Fruit fly (Drosophila melanogaster): ENCODE data around the gene CG7304.

- no peak for TF ChIP-seq EcR (GFP tag; optimal IDR thresholded peaks at IDR 0.05)
- TF ChIP-seq CG8159 (tag; optimal IDR thresholded peaks at IDR 0.05), result no peak
- no peak for TF ChIP-seq CG9948 (tag; optimal IDR thresholded peaks at IDR 0.05)
- TF ChIP-seq CG32121 (GFP tag; IDR thresholded peaks at IDR 0.05), result no peak
- no peak for TF ChIP-seq Pif1A (GFP tag; optimal IDR thresholded peaks at IDR 0.05)
- no peak for TF ChIP-seq rn (GFP tag; IDR thresholded peaks at IDR 0.05)
- TF ChIP-seq Pif1B (GFP tag; optimal IDR thresholded peaks at IDR 0.05), result no peak
- no peak for TF ChIP-seq Ets98B (GFP tag; IDR thresholded peaks at IDR 0.05)
- TF ChIP-seq CG4496 (GFP tag; IDR thresholded peaks at IDR 0.05), result no peak
- no peak for TF ChIP-seq CG17806 (tag; optimal IDR thresholded peaks at IDR 0.05)
- TF ChIP-seq CG13204 (GFP tag; optimal IDR thresholded peaks at IDR 0.05), result no peak
- TF ChIP-seq CG8301 (tag; optimal IDR thresholded peaks at IDR 0.05), result no peak
These were observed 38.0 kb downstream of the CG7304 start, which contains the start of gene CG42570 for dm6 chr3L:15717519-15717918.
